Worm (Caenorhabditis elegans): ENCODE data around the gene clec-5.
A peak's percentile ranks its signal among the peaks of the same experiment; 100 is the strongest.

Gene clec-5

ce11 chrIII:4861744-4862401 lies 21.5 kb downstream of the clec-5 start, which contains the start of the genes C35D10.10 and C35D10.5:
TSS of gene C35D10.10 (minus strand) at chrIII:4861794.
TSS of gene C35D10.5 (plus strand) at chrIII:4862351.
- TF ChIP-seq F57A8.1 (GFP tag; optimal IDR thresholded peaks at IDR 0.05) (no peak), nfyb-1 (GFP tag; IDR thresholded peaks at IDR 0.05) (no peak), unc-130 (GFP tag; optimal IDR thresholded peaks at IDR 0.05) (peak; percentile 10), rec-8 (tag; optimal IDR thresholded peaks at IDR 0.05) (peak in 1 of 2 experiments; percentile 20), K12H6.12 (tag; optimal IDR thresholded peaks at IDR 0.05) (no peak)

ce11 chrIII:4859039-4859438 lies 24.4 kb downstream of the clec-5 start, which contains the start of gene C35D10.6:
TSS of gene C35D10.6 (plus strand) at chrIII:4859339.
- TF ChIP-seq fkh-3 (tag; optimal IDR thresholded peaks at IDR 0.05) (no peak), ceh-58 (GFP tag; IDR thresholded peaks at IDR 0.05) (no peak), aptf-3 (GFP tag; IDR thresholded peaks at IDR 0.05) (no peak), tlf-1 (GFP tag; optimal IDR thresholded peaks at IDR 0.05) (no peak), ceh-79 (tag; optimal IDR thresholded peaks at IDR 0.05) (no peak), dox-1 (GFP tag; IDR thresholded peaks at IDR 0.05) (no peak), zim-3 (tag; optimal IDR thresholded peaks at IDR 0.05) (no peak), hsf-1 (GFP tag; IDR thresholded peaks at IDR 0.05) (no peak), nhr-80 (tag; optimal IDR thresholded peaks at IDR 0.05) (no peak), hlh-26 (GFP tag; conservative IDR thresholded peaks at IDR 0.05) (no peak), ztf-28 (GFP tag; IDR thresholded peaks at IDR 0.05) (no peak), F57C9.4 (tag; optimal IDR thresholded peaks at IDR 0.05) (no peak), lir-1 (GFP tag; conservative IDR thresholded peaks at IDR 0.05) (no peak), gei-17 (GFP tag; optimal IDR thresholded peaks at IDR 0.05) (no peak), tbp1 (GFP tag; optimal IDR thresholded peaks at IDR 0.05) (no peak)

- no peak for TF ChIP-seq ceh-40 (GFP tag; IDR thresholded peaks at IDR 0.05)
Observed at ce11 chrIII:4856992-4857391, 26.4 kb downstream of the clec-5 start.

ce11 chrIII:4856109-4856508 lies 27.3 kb downstream of the clec-5 start, which contains the start of gene C35D10.7:
TSS of gene C35D10.7 (plus strand) at chrIII:4856193.
- TF ChIP-seq xnd-1 (tag; optimal IDR thresholded peaks at IDR 0.05) (peak; percentile 14), lsl-1 (GFP tag; optimal IDR thresholded peaks at IDR 0.05) (peak; percentile 88), F33H1.4 (GFP tag; IDR thresholded peaks at IDR 0.05) (peak; percentile 75), madf-3 (GFP tag; IDR thresholded peaks at IDR 0.05) (no peak), rpc-1 (optimal IDR thresholded peaks at IDR 0.05) (no peak), rpc-1 (tag; optimal IDR thresholded peaks at IDR 0.05) (no peak), unc-130 (GFP tag; optimal IDR thresholded peaks at IDR 0.05) (peak; percentile 25), madf-8 (GFP tag; conservative IDR thresholded peaks at IDR 0.05) (no peak), bed-2 (GFP tag; IDR thresholded peaks at IDR 0.05) (no peak), B0261.1 (tag; optimal IDR thresholded peaks at IDR 0.05) (no peak), nhr-27 (tag; optimal IDR thresholded peaks at IDR 0.05) (no peak), F22D6.2 (tag; optimal IDR thresholded peaks at IDR 0.05) (no peak), F57C9.4 (tag; optimal IDR thresholded peaks at IDR 0.05) (no peak), ztf-6 (GFP tag; IDR thresholded peaks at IDR 0.05) (no peak), madf-6 (GFP tag; IDR thresholded peaks at IDR 0.05) (peak; percentile 73; the same call in 1 of the 2 replicates)
